Fruit fly (Drosophila melanogaster) whole organism, embryonic: ENCODE measurements around the gene shf.

Source experiments
- Ada2b ChIP-seq: fragments of 200-800 bp; sonication (Bioruptor generic); IDR thresholded peaks from 2 replicates; pipeline ENCODE4 v1.3.6; 2022; ENCODE audit warnings: missing biosample characterization, missing genetic modification characterization
- CG10209 ChIP-seq: fragments of 200-800 bp; sonication (Bioruptor generic); optimal IDR thresholded peaks from 3 replicates; lab custom pipeline; 2017; ENCODE audit warnings: missing biosample characterization, mild to moderate bottlenecking, missing genetic modification characterization, missing genetic modification reagents
- CG13123 ChIP-seq: fragments of 200-800 bp; sonication (Bioruptor generic); optimal IDR thresholded peaks from 2 replicates; lab custom pipeline; 2016; ENCODE audit warnings: missing biosample characterization, missing genetic modification characterization
- CG33557 ChIP-seq: fragments of 200-800 bp; sonication (Bioruptor generic); optimal IDR thresholded peaks from 2 replicates; lab custom pipeline; 2019; ENCODE audit warnings: missing biosample characterization, mild to moderate bottlenecking, missing genetic modification characterization, moderate library complexity
- CG8290 ChIP-seq, 3 experiments: fragments of 200-800 bp; sonication (Bioruptor generic); optimal IDR thresholded peaks; 2 replicates each; lab custom pipeline; 2016 to 2019; ENCODE audit warnings: missing biosample characterization in 3 of 3, missing genetic modification characterization in 3 of 3, mild to moderate bottlenecking in 2 of 3, moderate library complexity in 1 of 3
- dpn ChIP-seq, 2 experiments: fragments of 200-800 bp; sonication (Bioruptor generic); optimal IDR thresholded peaks; 3 replicates each; lab custom pipeline; 2016; ENCODE audit warnings: missing biosample characterization in 2 of 2, missing genetic modification characterization in 2 of 2
- fu2 ChIP-seq: fragments of 200-800 bp; sonication (Bioruptor generic); optimal IDR thresholded peaks from 2 replicates; lab custom pipeline; 2016; ENCODE audit warnings: missing biosample characterization, missing genetic modification characterization
- scrt ChIP-seq: fragments of 200-800 bp; sonication (Bioruptor generic); optimal IDR thresholded peaks from 2 replicates; lab custom pipeline; 2018; ENCODE audit warnings: missing biosample characterization, mild to moderate bottlenecking, missing genetic modification characterization, moderate library complexity
- ttk ChIP-seq: fragments of 200-800 bp; sonication (Bioruptor generic); IDR thresholded peaks from 2 replicates; pipeline ENCODE4 v2.1.2; 2022; ENCODE audit warnings: missing biosample characterization, missing genetic modification characterization

- TF ChIP-seq scrt (no peak), CG13123 (no peak), fu2 (GFP tag; lab: Kevin White, UChicago) (no peak), CG10209 (GFP tag; lab: Kevin White, UChicago) (no peak), CG8290 (GFP tag; optimal IDR thresholded peaks at IDR 0.05; lab: Kevin White, UChicago) (no peak), CG8290 (tag; optimal IDR thresholded peaks at IDR 0.05; lab: Kevin White, UChicago) (no peak), Ada2b (GFP tag; lab: Robert Waterston, UW) (no peak), dpn (GFP tag; optimal IDR thresholded peaks at IDR 0.05; lab: Kevin White, UChicago) (no peak), ttk (GFP tag; lab: Robert Waterston, UW) (no peak), CG33557 (GFP tag; lab: Kevin White, UChicago) (no peak)
Observed at dm6 chrX:6751964-6752363, 27.5 kb downstream of the shf start.
